Fruit fly (Drosophila melanogaster): ENCODE data around the gene ras.
A peak's percentile ranks its signal among the peaks of the same experiment; 100 is the strongest.

Gene ras

DNA sequence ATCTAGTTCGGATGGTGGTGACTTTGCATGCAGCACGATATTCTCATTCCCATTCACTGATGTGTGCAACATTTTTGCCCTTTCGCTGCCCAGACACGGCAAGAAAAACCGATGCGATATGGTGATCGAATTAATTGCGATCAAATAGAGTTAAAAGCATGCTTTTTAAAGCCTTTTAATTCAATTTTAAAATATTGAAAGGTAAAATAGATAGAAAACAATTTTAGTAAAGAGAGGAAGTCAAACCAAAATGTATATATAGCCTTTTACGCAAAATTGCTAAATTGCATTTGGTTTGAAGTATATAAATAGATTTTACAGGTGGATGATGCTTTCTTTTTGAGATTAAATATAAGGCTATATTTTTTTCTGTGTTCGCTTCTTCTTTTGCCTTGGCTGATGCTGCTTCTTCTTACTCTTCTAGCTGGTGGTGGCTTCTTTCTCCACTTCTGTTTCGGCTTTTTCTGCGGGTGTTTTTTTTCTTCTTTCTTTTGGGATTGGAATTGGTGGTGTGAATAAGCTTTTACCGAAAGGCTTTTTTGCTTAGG is 3.3 kb upstream of the ras start (continued):
- TF ChIP-seq bsh (GFP tag; optimal IDR thresholded peaks at IDR 0.05) (peak in 1 of 2 experiments; percentile 22), CG6254 (GFP tag; optimal IDR thresholded peaks at IDR 0.05) (peak; percentile 2), Eip74EF (GFP tag; optimal IDR thresholded peaks at IDR 0.05) (peak in 1 of 2 experiments; percentile 30), Neu2 (GFP tag; optimal IDR thresholded peaks at IDR 0.05; ENCODE audit: borderline replicate concordance) (no peak), Hmx (GFP tag; optimal IDR thresholded peaks at IDR 0.05) (no peak), gcm (GFP tag; optimal IDR thresholded peaks at IDR 0.05) (no peak), CG10654 (GFP tag; optimal IDR thresholded peaks at IDR 0.05) (no peak), CG2129 (GFP tag; IDR thresholded peaks at IDR 0.05; ENCODE audit: partially characterized antibody) (no peak), CG30431 (GFP tag; optimal IDR thresholded peaks at IDR 0.05) (no peak), Tbp (GFP tag; optimal IDR thresholded peaks at IDR 0.05) (no peak), phol (tag; optimal IDR thresholded peaks at IDR 0.05) (peak; percentile 27), pros (GFP tag; optimal IDR thresholded peaks at IDR 0.05) (peak; percentile 70), pnt (GFP tag; optimal IDR thresholded peaks at IDR 0.05) (peak; percentile 14), gfzf (GFP tag; optimal IDR thresholded peaks at IDR 0.05) (no peak), CG31441 (GFP tag; IDR thresholded peaks at IDR 0.05) (peak; percentile 48), Taf1 (GFP tag; IDR thresholded peaks at IDR 0.05) (no peak), ATbp (GFP tag; optimal IDR thresholded peaks at IDR 0.05) (no peak), CG4328 (GFP tag; optimal IDR thresholded peaks at IDR 0.05) (no peak), gem (tag; optimal IDR thresholded peaks at IDR 0.05) (peak; percentile 22)

DNA sequence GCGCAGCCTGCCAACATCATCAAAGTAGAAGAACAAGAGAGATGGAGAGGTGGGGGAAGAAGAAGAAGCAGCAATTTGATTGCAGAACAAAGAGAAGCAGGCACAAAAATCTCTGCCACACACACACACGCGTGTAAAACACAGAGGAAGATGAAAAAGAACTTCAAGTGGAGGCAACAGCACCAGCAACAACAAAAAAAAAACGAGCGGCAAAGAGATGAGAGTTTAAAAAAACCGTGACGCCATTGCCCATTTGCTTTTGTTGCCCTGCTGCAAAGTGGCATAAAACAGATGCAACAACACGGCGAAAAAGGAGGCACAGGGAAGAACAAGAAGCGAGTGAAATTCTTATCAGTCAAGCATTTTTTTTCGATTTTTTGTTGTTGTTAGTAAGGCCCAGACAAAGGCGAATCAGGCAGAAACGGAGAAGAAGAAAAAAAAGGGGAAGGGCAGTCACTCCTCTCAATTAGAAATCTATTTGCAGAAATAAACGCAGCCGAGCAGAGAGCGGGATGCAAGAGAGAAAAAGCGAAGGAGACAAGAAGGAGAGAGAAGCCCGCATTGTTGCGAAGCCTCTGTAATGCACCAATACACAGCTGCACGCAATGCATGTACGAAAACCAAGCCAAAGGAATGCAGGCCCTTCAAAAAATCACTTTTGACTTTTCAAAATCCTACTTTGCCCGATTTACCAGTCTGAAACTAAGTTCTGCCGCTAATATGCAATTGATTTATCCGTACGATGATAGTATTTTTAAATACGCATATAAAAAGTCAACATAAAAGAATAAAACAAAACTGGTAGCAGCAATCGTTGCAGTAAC is 2.3 kb upstream of the ras start:
- TF ChIP-seq tll (GFP tag; optimal IDR thresholded peaks at IDR 0.05), result no peak
- TF ChIP-seq cg (GFP tag; optimal IDR thresholded peaks at IDR 0.05), result peak; percentile 37
- no peak for TF ChIP-seq CG14441 (GFP tag; IDR thresholded peaks at IDR 0.05)
- TF ChIP-seq da (GFP tag; optimal IDR thresholded peaks at IDR 0.05), result no peak
- TF ChIP-seq CG11456 (GFP tag; IDR thresholded peaks at IDR 0.05), result no peak
- no peak for TF ChIP-seq stc (GFP tag; IDR thresholded peaks at IDR 0.05)
- no peak for TF ChIP-seq E2f2 (GFP tag; IDR thresholded peaks at IDR 0.05)
- no peak for TF ChIP-seq sens-2 (GFP tag; IDR thresholded peaks at IDR 0.05)
- TF ChIP-seq sim (GFP tag; IDR thresholded peaks at IDR 0.05), result no peak
- no peak for TF ChIP-seq CG2875 (GFP tag; optimal IDR thresholded peaks at IDR 0.05)
- no peak for TF ChIP-seq org-1 (GFP tag; optimal IDR thresholded peaks at IDR 0.05)
- TF ChIP-seq CG7271 (tag; optimal IDR thresholded peaks at IDR 0.05), result no peak
- TF ChIP-seq pnt (GFP tag; optimal IDR thresholded peaks at IDR 0.05), result no peak
- TF ChIP-seq Ada2b (GFP tag; IDR thresholded peaks at IDR 0.05), result no peak
- TF ChIP-seq CG17359 (tag; optimal IDR thresholded peaks at IDR 0.05), result no peak
- no peak for TF ChIP-seq Eip74EF (GFP tag; optimal IDR thresholded peaks at IDR 0.05)
- TF ChIP-seq Trl (optimal IDR thresholded peaks at IDR 0.05), result peak; percentile 10 to 51
- TF ChIP-seq Trl (GFP tag; optimal IDR thresholded peaks at IDR 0.05), result no peak
- TF ChIP-seq Ravus (GFP tag; IDR thresholded peaks at IDR 0.05), result no peak
- no peak for TF ChIP-seq Sry-β (GFP tag; optimal IDR thresholded peaks at IDR 0.05)
- peak in 1 of 2 experiments; percentile 70 for TF ChIP-seq bsh (GFP tag; optimal IDR thresholded peaks at IDR 0.05)
- TF ChIP-seq Dp (GFP tag; optimal IDR thresholded peaks at IDR 0.05), result no peak
- no peak for TF ChIP-seq gt (GFP tag; IDR thresholded peaks at IDR 0.05)
- TF ChIP-seq CG12942 (GFP tag; optimal IDR thresholded peaks at IDR 0.05), result no peak
- peak; percentile 16 for TF ChIP-seq corto (GFP tag; optimal IDR thresholded peaks at IDR 0.05)
- no peak for TF ChIP-seq grau (tag; optimal IDR thresholded peaks at IDR 0.05)
- no peak for TF ChIP-seq CG1647 (GFP tag; optimal IDR thresholded peaks at IDR 0.05)
- TF ChIP-seq Dref (GFP tag; IDR thresholded peaks at IDR 0.05), result no peak
- TF ChIP-seq CG8765 (GFP tag; IDR thresholded peaks at IDR 0.05), result no peak
- TF ChIP-seq Camta (GFP tag; optimal IDR thresholded peaks at IDR 0.05), result no peak
- TF ChIP-seq CG34224 (GFP tag; IDR thresholded peaks at IDR 0.05; ENCODE audit: partially characterized antibody), result no peak
- no peak for TF ChIP-seq CG12769 (tag; optimal IDR thresholded peaks at IDR 0.05)

All from whole organism, embryonic.